Fruit fly (Drosophila melanogaster) whole organism, embryonic: Measurements from ENCODE around the gene CG6788.

ENCODE experiments used
- Blimp-1 ChIP-seq: fragments of 200-800 bp; sonication (Bioruptor generic); optimal IDR thresholded peaks from 3 replicates; lab custom pipeline; 2018; ENCODE audit warnings: missing biosample characterization, missing genetic modification characterization, mild to moderate bottlenecking, moderate library complexity, missing genetic modification reagents
- CG17328 ChIP-seq: fragments of 200-800 bp; sonication (Bioruptor generic); IDR thresholded peaks from 2 replicates; pipeline ENCODE4 v1.3.6; 2022; ENCODE audit warnings: missing biosample characterization, missing genetic modification characterization
- CG9932 ChIP-seq: fragments of 200-800 bp; sonication (Bioruptor generic); IDR thresholded peaks from 2 replicates; pipeline ENCODE4 v1.3.6; 2022; ENCODE audit warnings: missing biosample characterization, missing genetic modification characterization
- CTCF ChIP-seq: fragments of 200-800 bp; sonication (Bioruptor generic); optimal IDR thresholded peaks from 2 replicates; lab custom pipeline; 2017; ENCODE audit warnings: missing biosample characterization, mild to moderate bottlenecking, missing genetic modification characterization, moderate library complexity
- Dek ChIP-seq: fragments of 200-800 bp; sonication (Bioruptor generic); optimal IDR thresholded peaks from 3 replicates; lab custom pipeline; 2019; ENCODE audit warnings: missing biosample characterization, mild to moderate bottlenecking, missing genetic modification characterization, moderate library complexity
- Pdp1 ChIP-seq, 2 experiments: fragments of 200-800 bp; sonication (Bioruptor generic); optimal IDR thresholded peaks; 3 replicates each; lab custom pipeline; 2016; ENCODE audit warnings: missing biosample characterization in 2 of 2, missing genetic modification characterization in 2 of 2, mild to moderate bottlenecking in 1 of 2, moderate library complexity in 1 of 2
- Ravus ChIP-seq: fragments of 200-800 bp; sonication (Bioruptor generic); IDR thresholded peaks from 2 replicates; pipeline ENCODE4 v1.3.6; 2022; ENCODE audit warnings: missing biosample characterization, missing genetic modification characterization
- al ChIP-seq: fragments of 200-800 bp; sonication (Bioruptor generic); IDR thresholded peaks from 2 replicates; pipeline ENCODE4 v1.3.6; 2022; ENCODE audit warnings: missing biosample characterization, missing genetic modification characterization
- cas ChIP-seq: fragments of 200-800 bp; sonication (Bioruptor generic); IDR thresholded peaks from 2 replicates; pipeline ENCODE4 v1.3.6; 2022; ENCODE audit warnings: missing biosample characterization, missing genetic modification characterization
- esg ChIP-seq: fragments of 200-800 bp; sonication (Bioruptor generic); conservative IDR thresholded peaks from 2 replicates; pipeline ENCODE4 v1.3.6; 2022; ENCODE audit warnings: missing biosample characterization, missing genetic modification characterization
- unc-4 ChIP-seq: fragments of 200-800 bp; sonication (Bioruptor generic); IDR thresholded peaks from 2 replicates; pipeline ENCODE4 v1.3.6; 2022; ENCODE audit warnings: missing biosample characterization, missing genetic modification characterization; ENCODE audit not compliant: partially characterized antibody

DNA sequence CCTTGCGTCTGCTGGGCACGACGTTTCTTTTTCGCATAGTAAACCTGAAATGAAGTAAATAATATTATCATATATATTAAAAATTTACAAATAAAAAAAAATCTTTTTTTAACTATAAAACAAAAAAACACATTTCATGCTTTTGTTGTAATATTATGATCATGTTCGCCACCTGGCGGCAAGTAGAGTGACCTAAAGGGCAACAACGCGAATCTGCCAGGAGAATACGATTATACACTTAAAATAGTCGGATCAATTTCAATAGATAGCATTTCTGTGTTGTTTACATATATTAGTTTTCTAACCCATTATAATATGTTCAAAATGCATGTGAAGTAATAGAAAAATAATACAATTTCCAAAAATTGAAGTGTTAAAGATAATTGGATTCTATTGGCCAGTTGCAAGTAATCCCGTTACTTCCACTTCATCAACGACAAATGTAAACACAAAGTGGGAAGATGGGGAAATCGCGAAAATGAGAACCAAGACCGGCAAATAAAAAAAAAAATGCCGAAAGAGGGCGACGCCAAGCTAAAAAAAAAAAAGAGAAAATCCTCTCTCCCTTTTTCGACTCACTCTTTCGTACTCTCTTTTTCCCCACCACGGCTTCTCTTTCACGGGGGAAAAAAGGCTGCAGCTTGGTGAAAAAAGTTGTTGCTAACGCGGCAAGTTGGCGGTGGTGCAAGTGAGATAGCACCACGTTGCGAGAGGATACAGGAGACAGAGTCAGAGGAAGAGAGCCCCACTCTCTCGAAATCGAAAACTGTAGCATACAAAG lies 17.2 kb upstream of the CG6788 start:
- no peak for TF ChIP-seq Pdp1 (GFP tag; optimal IDR thresholded peaks at IDR 0.05; lab: Kevin White, UChicago)
- no peak for TF ChIP-seq Dek
- no peak for TF ChIP-seq Ravus (GFP tag; lab: Robert Waterston, UW)
- peak; percentile 81 for TF ChIP-seq CTCF (GFP tag; lab: Kevin White, UChicago)
- TF ChIP-seq cas = no peak
- no peak for TF ChIP-seq CG9932 (GFP tag; lab: Robert Waterston, UW)
- TF ChIP-seq unc-4 (GFP tag; lab: Robert Waterston, UW) = no peak
- TF ChIP-seq al = no peak
- no peak for TF ChIP-seq CG17328
- TF ChIP-seq esg = no peak
- TF ChIP-seq Blimp-1 = no peak
